Worm (Caenorhabditis elegans) whole organism, dauer: ENCODE data around the gene T26C11.4.

Experiments
- unc-62 ChIP-seq: sonication (generic microtip); optimal IDR thresholded peaks from 2 replicates; lab custom pipeline; 2017; ENCODE audit warnings: missing biosample characterization, missing genetic modification reagents, missing genetic modification characterization

The T26C11.4 gene

ce11 chrX:1826166-1826565, 19.2 kb downstream of the T26C11.4 start, which contains the start of gene C14E2.1:
C14E2.1 (plus strand) TSS chrX:1826466.
- TF ChIP-seq unc-62 (GFP tag; lab: Kevin White, UChicago), result no peak

- no peak for TF ChIP-seq unc-62 (GFP tag; lab: Kevin White, UChicago)
Observed at ce11 chrX:1825290-1825832, 20.0 kb downstream of the T26C11.4 start, which contains the start of gene C14E2.5. C14E2.5 (minus strand) TSS chrX:1825340.

ce11 chrX:1821235-1821634, 24.1 kb downstream of the T26C11.4 start, which contains the start of gene C14E2.4:
C14E2.4 (minus strand) TSS chrX:1821335.
- TF ChIP-seq unc-62 (GFP tag; lab: Kevin White, UChicago), result no peak

ce11 chrX:1816106-1816505, 29.2 kb downstream of the T26C11.4 start, which contains the start of gene C14E2.7:
C14E2.7 (plus strand) TSS chrX:1816406.
- no peak for TF ChIP-seq unc-62 (GFP tag; lab: Kevin White, UChicago)

ce11 chrX:1811436-1811835, 33.9 kb downstream of the T26C11.4 start, which contains the start of gene C14E2.3:
C14E2.3 (minus strand) TSS chrX:1811536.
- no peak for TF ChIP-seq unc-62 (GFP tag; lab: Kevin White, UChicago)

ce11 chrX:1800980-1801506, 44.3 kb downstream of the T26C11.4 start, which contains the start of gene C14E2.11:
C14E2.11 (plus strand) TSS chrX:1801456.
- no peak for TF ChIP-seq unc-62 (GFP tag; lab: Kevin White, UChicago)

- no peak for TF ChIP-seq unc-62 (GFP tag; lab: Kevin White, UChicago)
Observed at ce11 chrX:1798543-1798942, 46.8 kb downstream of the T26C11.4 start.

ce11 chrX:1796067-1796466, 49.3 kb downstream of the T26C11.4 start:
- no peak for TF ChIP-seq unc-62 (GFP tag; lab: Kevin White, UChicago)

- TF ChIP-seq unc-62 (GFP tag; lab: Kevin White, UChicago), result no peak
Observed at ce11 chrX:1791095-1791494, 54.3 kb downstream of the T26C11.4 start.
